Fruit fly (Drosophila melanogaster): Measurements from ENCODE around the gene Slc25A46a.

The Slc25A46a gene

DNA sequence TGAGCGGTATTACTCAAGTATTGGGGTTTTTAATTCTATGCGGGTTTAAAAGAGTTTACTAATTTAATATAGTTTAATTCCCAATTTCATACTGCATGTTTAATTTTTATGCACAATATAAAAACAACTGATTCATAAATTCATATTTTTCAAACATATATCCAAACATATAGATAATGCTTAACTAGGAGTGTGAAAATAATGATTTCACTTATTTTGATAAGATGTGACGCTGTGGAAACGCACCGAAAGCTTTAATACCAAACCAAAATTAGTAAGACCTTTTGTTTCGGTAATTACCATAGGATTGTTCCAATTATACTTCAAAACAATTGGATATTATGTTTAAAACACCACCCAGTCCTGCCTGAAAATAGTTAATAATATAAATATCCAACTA is at the start of gene Slc25A46a:
TSS of gene Slc25A46a (plus strand) at position 272 of the 400 bp plus-strand sequence.
- no peak for TF ChIP-seq CG14711 (tag; optimal IDR thresholded peaks at IDR 0.05)
- TF ChIP-seq CG12768 (GFP tag; optimal IDR thresholded peaks at IDR 0.05), result no peak
- TF ChIP-seq kay (GFP tag; ENCODE audit: borderline replicate concordance), result no peak
- TF ChIP-seq CG1620 (GFP tag; optimal IDR thresholded peaks at IDR 0.05), result no peak
- peak; percentile 28 for TF ChIP-seq bab1 (GFP tag; optimal IDR thresholded peaks at IDR 0.05)
- no peak for TF ChIP-seq CG33017 (tag; optimal IDR thresholded peaks at IDR 0.05)
- TF ChIP-seq pad (GFP tag; optimal IDR thresholded peaks at IDR 0.05), result no peak

DNA sequence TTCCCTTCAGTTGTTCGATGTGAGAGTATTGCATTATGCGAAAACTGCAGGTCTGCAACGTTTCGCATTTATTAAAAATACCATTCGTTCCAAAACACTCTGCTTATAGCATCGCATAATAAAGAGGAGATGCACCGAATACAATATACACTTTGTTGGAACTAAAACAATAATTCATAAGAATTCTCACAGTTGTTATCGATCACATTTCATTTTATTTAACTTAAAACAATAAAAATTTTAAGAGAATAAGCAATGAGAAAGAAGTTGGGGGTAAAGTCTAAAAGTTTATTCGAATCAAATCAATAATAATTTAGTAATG is 49.4 kb upstream of the Slc25A46a start:
- TF ChIP-seq CG7045 (GFP tag; optimal IDR thresholded peaks at IDR 0.05) (no peak), CG7101 (tag; optimal IDR thresholded peaks at IDR 0.05) (peak; percentile 7)

DNA sequence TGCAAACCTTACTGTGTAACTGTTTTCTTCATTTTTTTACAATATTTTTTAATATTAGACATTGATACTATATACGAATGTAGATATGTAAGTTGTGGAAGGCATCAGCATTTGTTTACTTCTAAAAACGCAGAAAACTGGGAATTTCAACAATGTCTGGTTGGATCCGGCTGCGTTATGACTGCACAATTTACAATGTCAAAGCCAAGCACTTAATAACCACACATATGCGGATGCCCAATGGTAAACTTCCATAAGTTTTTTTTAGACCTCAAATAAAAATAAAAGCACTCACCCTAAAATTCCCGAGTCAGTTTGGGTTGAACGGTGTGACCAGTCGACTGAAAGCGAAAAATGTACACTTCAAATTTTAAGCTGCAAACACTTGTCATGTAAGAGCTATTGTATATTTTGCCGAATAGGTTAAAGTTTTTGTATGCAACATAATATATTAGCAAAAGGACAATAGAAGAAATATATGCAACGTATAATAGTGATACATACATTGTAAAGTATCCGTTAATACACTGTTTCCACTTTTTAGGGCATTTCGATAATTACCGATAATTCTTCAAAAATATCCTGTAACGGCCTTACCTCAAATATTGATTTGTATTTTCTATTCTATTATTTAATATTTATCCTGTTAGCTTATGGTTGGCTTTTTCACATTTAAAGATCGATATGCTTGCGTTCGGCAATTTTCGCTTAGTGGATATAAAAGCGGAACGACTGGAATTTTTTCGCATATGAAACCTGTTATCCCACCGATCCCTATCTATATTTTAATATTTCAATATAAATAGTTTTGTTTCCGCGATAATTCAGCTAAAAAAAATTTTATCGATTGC is 43.2 kb upstream of the Slc25A46a start, which contains the start of gene Stim:
TSS of gene Stim (minus strand) at position 347 of the 851 bp plus-strand sequence.
- no peak for TF ChIP-seq Hr96 (GFP tag; optimal IDR thresholded peaks at IDR 0.05)
- TF ChIP-seq Crg-1 (GFP tag; optimal IDR thresholded peaks at IDR 0.05), result no peak
- peak; percentile 88 for TF ChIP-seq kay (GFP tag; ENCODE audit: borderline replicate concordance)
- no peak for TF ChIP-seq Clk (GFP tag; optimal IDR thresholded peaks at IDR 0.05)
- no peak for TF ChIP-seq CG1620 (GFP tag; optimal IDR thresholded peaks at IDR 0.05)
- no peak for TF ChIP-seq CG11617 (GFP tag; optimal IDR thresholded peaks at IDR 0.05)
- TF ChIP-seq CG14711 (tag; optimal IDR thresholded peaks at IDR 0.05), result no peak
- TF ChIP-seq pad (GFP tag; optimal IDR thresholded peaks at IDR 0.05), result no peak
- TF ChIP-seq toe (GFP tag; optimal IDR thresholded peaks at IDR 0.05), result no peak
- no peak for TF ChIP-seq tj (GFP tag; optimal IDR thresholded peaks at IDR 0.05)
- no peak for TF ChIP-seq ovo (GFP tag; optimal IDR thresholded peaks at IDR 0.05)
- TF ChIP-seq cnc (optimal IDR thresholded peaks at IDR 0.05), result no peak
- no peak for TF ChIP-seq Mnt (GFP tag; optimal IDR thresholded peaks at IDR 0.05)
- TF ChIP-seq bab1 (GFP tag; optimal IDR thresholded peaks at IDR 0.05), result peak; percentile 56
- TF ChIP-seq CG5204 (GFP tag; optimal IDR thresholded peaks at IDR 0.05), result no peak

DNA sequence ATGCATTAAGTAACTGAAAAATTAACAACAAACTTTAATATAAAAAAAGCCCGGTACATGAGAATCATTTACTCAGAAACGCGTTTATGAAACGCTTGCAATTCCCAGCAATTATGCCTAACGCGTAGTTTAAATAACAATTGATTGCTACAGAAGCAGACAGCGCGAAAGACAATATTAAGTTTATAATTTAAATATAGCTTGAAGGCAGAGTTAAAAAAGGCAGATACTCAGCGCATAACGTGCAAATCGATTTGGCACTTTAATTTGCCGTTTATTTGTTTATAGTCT is 42.7 kb upstream of the Slc25A46a start, which contains the start of gene CG8924:
TSS of gene CG8924 (plus strand) at position 122 of the 291 bp plus-strand sequence.
- no peak for TF ChIP-seq bab1 (GFP tag; optimal IDR thresholded peaks at IDR 0.05)
- no peak for TF ChIP-seq CG5204 (GFP tag; optimal IDR thresholded peaks at IDR 0.05)
- no peak for TF ChIP-seq Mnt (GFP tag; optimal IDR thresholded peaks at IDR 0.05)
- no peak for TF ChIP-seq Clk (GFP tag; optimal IDR thresholded peaks at IDR 0.05)
- TF ChIP-seq toe (GFP tag; optimal IDR thresholded peaks at IDR 0.05), result no peak
- TF ChIP-seq tj (GFP tag; optimal IDR thresholded peaks at IDR 0.05), result no peak
- no peak for TF ChIP-seq CG12768 (GFP tag; optimal IDR thresholded peaks at IDR 0.05)
- TF ChIP-seq kay (GFP tag; ENCODE audit: borderline replicate concordance), result no peak
- TF ChIP-seq CG14711 (tag; optimal IDR thresholded peaks at IDR 0.05), result no peak
- no peak for TF ChIP-seq cnc (optimal IDR thresholded peaks at IDR 0.05)
- TF ChIP-seq cic (GFP tag; optimal IDR thresholded peaks at IDR 0.05), result no peak
- no peak for TF ChIP-seq CG7045 (GFP tag; optimal IDR thresholded peaks at IDR 0.05)
- no peak for TF ChIP-seq Crg-1 (GFP tag; optimal IDR thresholded peaks at IDR 0.05)
- no peak for TF ChIP-seq pad (GFP tag; optimal IDR thresholded peaks at IDR 0.05)
- TF ChIP-seq ovo (GFP tag; optimal IDR thresholded peaks at IDR 0.05), result no peak

DNA sequence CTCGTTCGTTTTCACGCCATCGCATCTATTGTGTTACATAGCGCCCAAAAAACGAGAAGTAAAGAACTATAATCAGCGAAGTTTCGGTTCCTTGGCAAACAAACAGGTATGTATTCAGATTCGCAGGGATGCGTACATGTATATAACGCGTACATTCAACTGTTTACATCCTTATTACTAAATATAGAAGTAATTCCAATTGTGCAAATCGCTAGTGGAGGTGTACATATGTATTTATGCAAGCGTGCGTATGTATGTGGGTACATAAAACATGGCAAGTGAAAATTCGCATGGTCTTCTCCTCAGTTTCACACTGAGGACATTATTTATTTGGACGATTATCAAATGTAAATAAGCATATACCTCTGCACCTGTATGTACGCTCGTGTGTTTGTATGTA is 42.0 kb upstream of the Slc25A46a start:
- TF ChIP-seq CG7045 (GFP tag; optimal IDR thresholded peaks at IDR 0.05) (no peak), CG11617 (GFP tag; optimal IDR thresholded peaks at IDR 0.05) (no peak)

DNA sequence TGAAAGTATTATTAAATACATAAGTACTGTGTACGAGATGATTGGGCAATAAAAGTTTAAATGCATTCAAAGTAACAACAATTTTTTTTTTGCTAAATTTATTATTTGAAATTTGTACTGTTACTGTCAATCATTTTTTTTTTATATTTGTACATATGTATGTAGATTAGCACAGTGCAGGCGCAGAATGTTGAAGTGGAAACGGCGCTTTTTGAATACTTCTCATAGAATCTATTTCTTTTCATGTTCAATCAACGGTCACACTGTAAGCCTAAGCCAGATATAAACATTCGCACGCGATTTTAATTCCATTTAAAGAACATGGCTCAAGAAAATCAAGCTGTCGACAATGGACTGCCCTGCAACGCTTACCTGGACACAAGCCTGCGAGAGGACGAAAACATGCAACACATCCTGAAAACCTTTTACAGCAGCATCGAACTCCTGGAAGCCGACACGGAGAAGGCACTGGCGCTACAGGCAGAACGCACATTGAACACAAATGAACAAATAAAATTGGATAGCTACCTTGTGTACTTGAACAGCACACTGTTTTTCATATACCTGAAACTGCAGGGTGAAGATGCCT is 38.7 kb upstream of the Slc25A46a start, which contains the start of gene Rrp47:
TSS of gene Rrp47 (plus strand) at position 163 of the 589 bp plus-strand sequence.
- TF ChIP-seq toe (GFP tag; optimal IDR thresholded peaks at IDR 0.05), result no peak
- TF ChIP-seq kay (GFP tag; ENCODE audit: borderline replicate concordance), result peak; percentile 26
- TF ChIP-seq Mnt (GFP tag; optimal IDR thresholded peaks at IDR 0.05), result peak; percentile 16
- peak; percentile 25 for TF ChIP-seq bab1 (GFP tag; optimal IDR thresholded peaks at IDR 0.05)

DNA sequence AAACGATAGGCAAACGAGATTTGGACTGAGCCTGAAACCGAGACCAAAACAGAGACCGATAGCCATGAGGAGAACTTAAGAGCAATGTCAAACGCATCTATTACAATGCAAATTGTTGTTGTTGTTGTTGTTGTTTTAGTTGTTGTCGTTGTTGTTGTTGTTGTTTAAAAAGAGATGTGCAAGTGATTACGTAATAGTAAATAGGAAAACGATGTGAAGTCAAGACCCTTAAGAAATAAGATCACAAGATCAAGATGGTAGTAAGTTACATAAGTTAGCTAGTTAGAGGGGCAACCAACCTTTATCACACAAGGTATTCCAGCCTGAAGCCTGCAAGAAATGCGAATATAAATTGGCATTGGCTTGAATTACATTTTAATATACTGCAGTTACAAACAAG is 33.5 kb upstream of the Slc25A46a start:
- no peak for TF ChIP-seq tj (GFP tag; optimal IDR thresholded peaks at IDR 0.05)
- no peak for TF ChIP-seq cic (GFP tag; optimal IDR thresholded peaks at IDR 0.05)
- TF ChIP-seq Crg-1 (GFP tag; optimal IDR thresholded peaks at IDR 0.05), result no peak
- TF ChIP-seq CG7045 (GFP tag; optimal IDR thresholded peaks at IDR 0.05), result no peak
- TF ChIP-seq bab1 (GFP tag; optimal IDR thresholded peaks at IDR 0.05), result no peak
- TF ChIP-seq kay (GFP tag; ENCODE audit: borderline replicate concordance), result no peak
- TF ChIP-seq toe (GFP tag; optimal IDR thresholded peaks at IDR 0.05), result no peak
- no peak for TF ChIP-seq CG5204 (GFP tag; optimal IDR thresholded peaks at IDR 0.05)
- TF ChIP-seq CG7101 (tag; optimal IDR thresholded peaks at IDR 0.05), result no peak
- no peak for TF ChIP-seq Mnt (GFP tag; optimal IDR thresholded peaks at IDR 0.05)
- TF ChIP-seq CG12768 (GFP tag; optimal IDR thresholded peaks at IDR 0.05), result no peak
- no peak for TF ChIP-seq CG11617 (GFP tag; optimal IDR thresholded peaks at IDR 0.05)
- TF ChIP-seq CG14711 (tag; optimal IDR thresholded peaks at IDR 0.05), result no peak
